Fruit fly (Drosophila melanogaster): Measurements from ENCODE around the gene Gtpx.
A peak's percentile ranks its signal among the peaks of the same experiment; 100 is the strongest.

Gene Gtpx

dm6 chr3L:3319223-3319643, 6.8 kb upstream of the Gtpx start, which contains the start of the genes PIG-C, CG12016 and Dpm2 (continued):
- TF ChIP-seq Hr78 (GFP tag; optimal IDR thresholded peaks at IDR 0.05) (no peak), exex (tag; optimal IDR thresholded peaks at IDR 0.05) (no peak), lmd (GFP tag; IDR thresholded peaks at IDR 0.05) (peak; percentile 65; the same call in 1 of the 2 replicates), CG4404 (GFP tag; IDR thresholded peaks at IDR 0.05) (peak; percentile 50; the same call in 1 of the 2 replicates), dmrt99B (tag; optimal IDR thresholded peaks at IDR 0.05) (no peak), CG10462 (GFP tag; optimal IDR thresholded peaks at IDR 0.05) (peak; percentile 49), org-1 (GFP tag; optimal IDR thresholded peaks at IDR 0.05) (no peak), ranshi (GFP tag; IDR thresholded peaks at IDR 0.05) (0 out of 2 replicates have a peak, but pooled peaks have one; percentile 58), Aef1 (GFP tag; IDR thresholded peaks at IDR 0.05) (peak; percentile 44), Ada2b (GFP tag; IDR thresholded peaks at IDR 0.05) (peak; percentile 43; the same call in 1 of the 2 replicates), CG9797 (GFP tag; optimal IDR thresholded peaks at IDR 0.05) (peak; percentile 79), CG6791 (GFP tag; IDR thresholded peaks at IDR 0.05; ENCODE audit: partially characterized antibody) (peak; percentile 95), lbe (GFP tag; optimal IDR thresholded peaks at IDR 0.05) (peak; percentile 59), CG8765 (GFP tag; IDR thresholded peaks at IDR 0.05) (peak; percentile 22; the same call in 1 of the 2 replicates), ATbp (GFP tag; optimal IDR thresholded peaks at IDR 0.05) (no peak), slbo (GFP tag; IDR thresholded peaks at IDR 0.05) (peak; percentile 81), gsb-n (tag; optimal IDR thresholded peaks at IDR 0.05) (no peak), tup (GFP tag; optimal IDR thresholded peaks at IDR 0.05) (peak; percentile 20), gt (GFP tag; IDR thresholded peaks at IDR 0.05) (no peak), jumu (GFP tag; optimal IDR thresholded peaks at IDR 0.05) (peak; percentile 65), croc (GFP tag; conservative IDR thresholded peaks at IDR 0.05) (peak; percentile 58), nerfin-1 (tag; optimal IDR thresholded peaks at IDR 0.05) (peak; percentile 65), CG14860 (GFP tag; IDR thresholded peaks at IDR 0.05; ENCODE audit: partially characterized antibody) (peak; percentile 96), Hand (GFP tag; optimal IDR thresholded peaks at IDR 0.05) (no peak), Oaz (GFP tag; IDR thresholded peaks at IDR 0.05) (peak; percentile 47; the same call in 1 of the 2 replicates), prd (optimal IDR thresholded peaks at IDR 0.05) (no peak), prd (GFP tag; IDR thresholded peaks at IDR 0.05) (peak; percentile 76), CG2712 (tag; optimal IDR thresholded peaks at IDR 0.05) (peak; percentile 81), CG17802 (tag; optimal IDR thresholded peaks at IDR 0.05) (peak; percentile 18), CG15073 (GFP tag; optimal IDR thresholded peaks at IDR 0.05) (no peak), Scr (GFP tag; IDR thresholded peaks at IDR 0.05; ENCODE audit: partially characterized antibody) (peak; percentile 98), CG10979 (tag; optimal IDR thresholded peaks at IDR 0.05) (peak; percentile 30), C15 (GFP tag; IDR thresholded peaks at IDR 0.05) (0 out of 3 replicates have a peak, but pooled peaks have one; percentile 50), CG7963 (GFP tag; IDR thresholded peaks at IDR 0.05; ENCODE audit: partially characterized antibody) (peak; percentile 93), CG34422 (GFP tag; IDR thresholded peaks at IDR 0.05) (peak; percentile 59; the same call in 1 of the 3 replicates), Neu2 (GFP tag; optimal IDR thresholded peaks at IDR 0.05; ENCODE audit: borderline replicate concordance) (no peak), Max (GFP tag; optimal IDR thresholded peaks at IDR 0.05) (peak; percentile 66), CG32772 (GFP tag; IDR thresholded peaks at IDR 0.05) (peak; percentile 57; the same call in 1 of the 2 replicates), CG11085 (GFP tag; IDR thresholded peaks at IDR 0.05) (peak; percentile 54), Adf1 (GFP tag; IDR thresholded peaks at IDR 0.05) (0 out of 2 replicates have a peak, but pooled peaks have one; percentile 14), CG2875 (GFP tag; optimal IDR thresholded peaks at IDR 0.05) (no peak), CG2889 (GFP tag; IDR thresholded peaks at IDR 0.05) (0 out of 3 replicates have a peak, but pooled peaks have one; percentile 38), CG17186 (GFP tag; optimal IDR thresholded peaks at IDR 0.05) (peak; percentile 81), CG10274 (GFP tag; optimal IDR thresholded peaks at IDR 0.05) (no peak), CG3838 (GFP tag; optimal IDR thresholded peaks at IDR 0.05) (peak; percentile 27), CG1024 (GFP tag; IDR thresholded peaks at IDR 0.05) (0 out of 2 replicates have a peak, but pooled peaks have one; percentile 33), lilli (GFP tag; optimal IDR thresholded peaks at IDR 0.05) (peak; percentile 89), mirr (GFP tag; optimal IDR thresholded peaks at IDR 0.05) (peak; percentile 45), pum (GFP tag; optimal IDR thresholded peaks at IDR 0.05) (peak; percentile 69), sna (GFP tag; IDR thresholded peaks at IDR 0.05; ENCODE audit: partially characterized antibody) (peak; percentile 97)
